Fruit fly (Drosophila melanogaster): ENCODE results near the gene Ir7f.

Ir7f gene

dm6 chrX:7892539-7892899 lies 8.7 kb upstream of the Ir7f start (continued):
- TF ChIP-seq Hey (tag; optimal IDR thresholded peaks at IDR 0.05) (no peak), Doc2 (GFP tag; IDR thresholded peaks at IDR 0.05) (no peak), peb (GFP tag; IDR thresholded peaks at IDR 0.05) (no peak), CG12744 (GFP tag; optimal IDR thresholded peaks at IDR 0.05) (no peak), CG9797 (GFP tag; optimal IDR thresholded peaks at IDR 0.05) (no peak), CG1233 (GFP tag; optimal IDR thresholded peaks at IDR 0.05) (no peak), CG3838 (GFP tag; optimal IDR thresholded peaks at IDR 0.05) (no peak), Awh (GFP tag; IDR thresholded peaks at IDR 0.05) (no peak), CG12299 (tag; optimal IDR thresholded peaks at IDR 0.05) (no peak), emc (GFP tag; optimal IDR thresholded peaks at IDR 0.05) (no peak), Hmr (GFP tag; optimal IDR thresholded peaks at IDR 0.05) (no peak), twi (tag; optimal IDR thresholded peaks at IDR 0.05) (no peak), Dll (GFP tag; IDR thresholded peaks at IDR 0.05; ENCODE audit: partially characterized antibody) (no peak), Taf1 (GFP tag; IDR thresholded peaks at IDR 0.05) (no peak), eyg (GFP tag; optimal IDR thresholded peaks at IDR 0.05) (no peak), CG15073 (GFP tag; optimal IDR thresholded peaks at IDR 0.05) (no peak), Opbp (GFP tag; IDR thresholded peaks at IDR 0.05; ENCODE audit: partially characterized antibody) (no peak), H15 (GFP tag; IDR thresholded peaks at IDR 0.05) (no peak), CHES-1-like (GFP tag; optimal IDR thresholded peaks at IDR 0.05) (no peak), CG12236 (GFP tag; optimal IDR thresholded peaks at IDR 0.05) (no peak), CG17361 (GFP tag; IDR thresholded peaks at IDR 0.05) (0 out of 3 replicates have a peak, but pooled peaks have one; percentile 29), Fer1 (GFP tag; optimal IDR thresholded peaks at IDR 0.05) (no peak), CG11560 (tag; IDR thresholded peaks at IDR 0.05) (no peak), CG9876 (GFP tag; optimal IDR thresholded peaks at IDR 0.05) (no peak), CG17186 (GFP tag; optimal IDR thresholded peaks at IDR 0.05) (no peak), tll (GFP tag; optimal IDR thresholded peaks at IDR 0.05) (no peak), pum (GFP tag; optimal IDR thresholded peaks at IDR 0.05) (no peak), CG17829 (tag; optimal IDR thresholded peaks at IDR 0.05) (peak; percentile 4), HHEX (GFP tag; optimal IDR thresholded peaks at IDR 0.05) (no peak), chif (GFP tag; optimal IDR thresholded peaks at IDR 0.05) (peak in 1 of 2 experiments; percentile 25), chinmo (GFP tag; IDR thresholded peaks at IDR 0.05; ENCODE audit: partially characterized antibody) (no peak), tx (GFP tag; optimal IDR thresholded peaks at IDR 0.05) (no peak), disco-r (GFP tag; optimal IDR thresholded peaks at IDR 0.05) (no peak), caup (GFP tag; optimal IDR thresholded peaks at IDR 0.05; ENCODE audit: severe bottlenecking) (no peak), CG12391 (tag; optimal IDR thresholded peaks at IDR 0.05) (peak; percentile 30), Dip3 (GFP tag; optimal IDR thresholded peaks at IDR 0.05) (no peak), cad (GFP tag; optimal IDR thresholded peaks at IDR 0.05) (no peak), HmgZ (tag; optimal IDR thresholded peaks at IDR 0.05) (no peak), CG9215 (GFP tag; IDR thresholded peaks at IDR 0.05) (no peak), Lpt (GFP tag; optimal IDR thresholded peaks at IDR 0.05) (no peak), Xrp1 (GFP tag; IDR thresholded peaks at IDR 0.05) (peak; percentile 42; the same call in 1 of the 2 replicates), trh (GFP tag; optimal IDR thresholded peaks at IDR 0.05) (no peak), CG1832 (GFP tag; optimal IDR thresholded peaks at IDR 0.05) (no peak), ems (GFP tag; optimal IDR thresholded peaks at IDR 0.05) (no peak), her (GFP tag; optimal IDR thresholded peaks at IDR 0.05) (no peak), vnd (GFP tag; IDR thresholded peaks at IDR 0.05; ENCODE audit: partially characterized antibody) (no peak), gro (GFP tag; optimal IDR thresholded peaks at IDR 0.05) (no peak), CG6813 (GFP tag; optimal IDR thresholded peaks at IDR 0.05) (no peak), cg (GFP tag; optimal IDR thresholded peaks at IDR 0.05) (no peak), cas (GFP tag; IDR thresholded peaks at IDR 0.05) (no peak), zen (tag; optimal IDR thresholded peaks at IDR 0.05) (peak; percentile 15), CG12659 (GFP tag; optimal IDR thresholded peaks at IDR 0.05) (no peak)
